Worm (Caenorhabditis elegans): ENCODE data around the gene srh-37.

The srh-37 gene

DNA sequence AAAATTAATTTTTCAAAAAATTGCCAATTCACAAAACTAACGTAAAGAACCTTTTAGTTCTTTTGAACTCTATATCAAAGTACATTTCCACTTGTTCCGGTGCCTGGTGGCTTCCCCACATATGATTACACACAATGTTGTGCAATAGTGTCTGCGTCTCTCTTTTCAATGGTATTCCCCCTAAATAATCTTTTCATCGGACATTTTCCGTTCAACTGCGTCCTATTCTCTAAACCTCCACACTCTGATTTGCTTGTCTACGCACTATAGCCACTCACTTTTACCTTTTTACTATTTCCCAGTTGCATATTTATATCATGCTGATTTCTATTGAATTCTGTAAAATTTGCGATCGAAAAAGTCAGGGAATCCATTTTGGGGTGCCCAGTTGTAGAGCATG lies 19.7 kb upstream of the srh-37 start, which contains the start of gene nhr-58 (continued):
- TF ChIP-seq F49E8.2 (tag; optimal IDR thresholded peaks at IDR 0.05; ENCODE audit: borderline replicate concordance) (no peak), dmd-9 (GFP tag; IDR thresholded peaks at IDR 0.05) (no peak), unc-130 (GFP tag; optimal IDR thresholded peaks at IDR 0.05) (no peak), daf-16 (GFP tag; optimal IDR thresholded peaks at IDR 0.05) (no peak), daf-16 (tag; optimal IDR thresholded peaks at IDR 0.05) (peak; percentile 63), mxl-3 (GFP tag; optimal IDR thresholded peaks at IDR 0.05) (peak; percentile 56), vab-7 (GFP tag; IDR thresholded peaks at IDR 0.05) (no peak), lin-13 (GFP tag; optimal IDR thresholded peaks at IDR 0.05) (no peak), dve-1 (tag; optimal IDR thresholded peaks at IDR 0.05; ENCODE audit: insufficient read depth) (peak; percentile 94), ztf-11 (tag; optimal IDR thresholded peaks at IDR 0.05) (no peak), lin-39 (tag; optimal IDR thresholded peaks at IDR 0.05) (no peak), nhr-11 (tag; optimal IDR thresholded peaks at IDR 0.05) (peak; percentile 69), spr-3 (GFP tag; optimal IDR thresholded peaks at IDR 0.05) (no peak), ceh-32 (tag; optimal IDR thresholded peaks at IDR 0.05; ENCODE audit: poor library complexity) (no peak), hlh-11 (tag; optimal IDR thresholded peaks at IDR 0.05) (peak; percentile 96), mdl-1 (tag; optimal IDR thresholded peaks at IDR 0.05) (peak; percentile 74 to 86), snpc-1.2 (GFP tag; IDR thresholded peaks at IDR 0.05) (no peak), zfp-3 (GFP tag; conservative IDR thresholded peaks at IDR 0.05) (no peak), F26F4.8 (GFP tag; conservative IDR thresholded peaks at IDR 0.05) (no peak), attf-4 (tag; optimal IDR thresholded peaks at IDR 0.05) (no peak), mdt-29 (GFP tag; IDR thresholded peaks at IDR 0.05) (no peak), madf-5 (GFP tag; IDR thresholded peaks at IDR 0.05) (no peak), lin-15B (tag; optimal IDR thresholded peaks at IDR 0.05) (no peak), lin-29 (GFP tag; IDR thresholded peaks at IDR 0.05) (no peak), ZK546.5 (tag; optimal IDR thresholded peaks at IDR 0.05) (no peak), zip-2 (tag; optimal IDR thresholded peaks at IDR 0.05) (peak; percentile 98), fkh-10 (GFP tag; optimal IDR thresholded peaks at IDR 0.05) (no peak), pha-4 (GFP tag; IDR thresholded peaks at IDR 0.05) (no peak), pha-4 (tag; optimal IDR thresholded peaks at IDR 0.05) (peak; percentile 52), lin-1 (GFP tag; IDR thresholded peaks at IDR 0.05) (peak; percentile 90), F44E2.7 (GFP tag; IDR thresholded peaks at IDR 0.05) (no peak)

DNA sequence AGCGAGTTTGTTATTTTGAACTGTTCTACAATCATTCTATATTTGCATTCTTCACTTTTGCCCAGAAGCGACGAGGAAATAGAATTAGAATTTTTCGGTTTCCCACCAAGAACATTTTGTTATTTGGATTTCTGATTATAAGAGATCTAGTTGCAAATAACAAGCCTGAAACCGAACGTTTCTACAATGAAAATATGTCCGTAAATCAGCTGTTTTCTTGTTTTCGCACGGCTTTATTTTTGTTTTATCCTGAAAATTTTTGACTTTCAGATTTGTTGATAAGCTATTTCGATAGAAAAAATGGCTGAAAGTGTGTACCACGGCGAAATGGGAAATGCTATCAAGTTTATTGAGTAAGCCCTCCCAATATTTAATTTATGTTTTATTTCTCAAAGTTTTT lies 15.3 kb upstream of the srh-37 start, which contains the start of gene srw-108:
TSS of gene srw-108 (plus strand) at position 301 of the 400 bp plus-strand sequence.
- TF ChIP-seq dmd-9 (GFP tag; IDR thresholded peaks at IDR 0.05) (no peak), lin-1 (GFP tag; IDR thresholded peaks at IDR 0.05) (no peak)

DNA sequence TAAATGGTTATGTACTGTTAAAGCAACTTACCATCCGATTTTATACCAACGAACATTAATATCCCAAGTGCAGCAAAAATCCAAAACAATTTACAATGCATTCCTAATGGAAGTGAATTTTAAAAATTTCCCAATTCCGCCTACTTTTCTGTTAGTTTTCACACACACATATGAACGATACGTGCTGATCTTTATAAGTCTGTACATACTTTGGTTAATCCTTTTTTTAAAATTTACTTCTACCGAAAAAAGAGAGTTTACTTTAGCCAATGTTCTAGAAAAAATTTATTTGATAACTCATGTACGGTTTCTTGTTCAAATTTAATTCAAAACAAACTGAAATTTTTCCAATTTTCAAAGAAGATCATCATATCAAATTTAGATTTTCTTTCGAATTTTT lies 12.7 kb upstream of the srh-37 start, which contains the start of gene R11G11.16:
TSS of gene R11G11.16 (minus strand) at position 101 of the 400 bp plus-strand sequence.
- TF ChIP-seq ces-1 (GFP tag; optimal IDR thresholded peaks at IDR 0.05) (no peak), nhr-28 (tag; optimal IDR thresholded peaks at IDR 0.05) (no peak), rbr-2 (tag; optimal IDR thresholded peaks at IDR 0.05) (no peak), mxl-2 (GFP tag; conservative IDR thresholded peaks at IDR 0.05) (no peak), pqm-1 (tag; optimal IDR thresholded peaks at IDR 0.05) (no peak), unc-62 (GFP tag; optimal IDR thresholded peaks at IDR 0.05 in 1 of 2) (no peak), unc-62 (tag; optimal IDR thresholded peaks at IDR 0.05) (no peak), F37D6.2 (tag; optimal IDR thresholded peaks at IDR 0.05) (no peak), ceh-62 (tag; optimal IDR thresholded peaks at IDR 0.05) (no peak), fos-1 (tag; optimal IDR thresholded peaks at IDR 0.05) (no peak), T26A8.4 (GFP tag; IDR thresholded peaks at IDR 0.05) (no peak), lim-7 (GFP tag; IDR thresholded peaks at IDR 0.05) (no peak), fkh-10 (GFP tag; optimal IDR thresholded peaks at IDR 0.05) (no peak), Y75B8A.6 (GFP tag; IDR thresholded peaks at IDR 0.05) (no peak), dpl-1 (GFP tag; optimal IDR thresholded peaks at IDR 0.05) (no peak), hlh-30 (tag; optimal IDR thresholded peaks at IDR 0.05; ENCODE audit: insufficient read depth) (no peak), ama-1 (optimal IDR thresholded peaks at IDR 0.05) (no peak), skn-1 (tag; optimal IDR thresholded peaks at IDR 0.05) (no peak), tra-1 (GFP tag; IDR thresholded peaks at IDR 0.05) (no peak), nhr-111 (GFP tag; optimal IDR thresholded peaks at IDR 0.05) (no peak)
